Worm (Caenorhabditis elegans) whole organism, midembryonic: Measurements from ENCODE around the gene F26F12.8.

ENCODE experiments used
- T22C8.4 ChIP-seq: fragments of 200-800 bp; sonication (Bioruptor generic); IDR thresholded peaks from 2 replicates; pipeline ENCODE4 v1.3.6; 2022; ENCODE audit warnings: missing genetic modification characterization, missing compliant biosample characterization
- cog-1 ChIP-seq: sonication (generic microtip); optimal IDR thresholded peaks from 2 replicates; lab custom pipeline; 2016; ENCODE audit warnings: missing genetic modification characterization, missing compliant biosample characterization
- flt-1 ChIP-seq: fragments of 200-800 bp; sonication (Bioruptor generic); IDR thresholded peaks from 2 replicates; pipeline ENCODE4 v1.3.6; 2022; ENCODE audit warnings: missing genetic modification characterization, missing compliant biosample characterization
- klf-2 ChIP-seq: fragments of 200-800 bp; sonication (Bioruptor generic); conservative IDR thresholded peaks from 2 replicates; pipeline ENCODE4 v1.3.6; 2022; ENCODE audit warnings: missing genetic modification reagents, missing genetic modification characterization, missing compliant biosample characterization
- med-1 ChIP-seq: sonication (generic microtip); optimal IDR thresholded peaks from 2 replicates; lab custom pipeline; 2017; ENCODE audit warnings: missing genetic modification characterization, mild to moderate bottlenecking, missing compliant biosample characterization, antibody characterized with exemption, missing genetic modification reagents; ENCODE audit not compliant: insufficient read depth
- ref-1 ChIP-seq: fragments of 200-800 bp; sonication (Bioruptor generic); conservative IDR thresholded peaks from 2 replicates; pipeline ENCODE4 v1.3.6; 2022; ENCODE audit warnings: missing genetic modification reagents, missing genetic modification characterization, missing compliant biosample characterization
- tab-1 ChIP-seq: fragments of 200-800 bp; sonication (Bioruptor generic); IDR thresholded peaks from 2 replicates; pipeline ENCODE4 v1.3.6; 2022; ENCODE audit warnings: missing genetic modification characterization, missing compliant biosample characterization
- ztf-23 ChIP-seq: fragments of 200-800 bp; sonication (Bioruptor generic); IDR thresholded peaks from 2 replicates; pipeline ENCODE4 v1.3.6; 2022; ENCODE audit warnings: missing genetic modification reagents, missing genetic modification characterization, missing compliant biosample characterization
- ztf-29 ChIP-seq: fragments of 200-800 bp; sonication (Bioruptor generic); IDR thresholded peaks from 2 replicates; pipeline ENCODE4 v1.3.6; 2022; ENCODE audit warnings: missing genetic modification reagents, missing genetic modification characterization, missing compliant biosample characterization

F26F12.8 gene

ce11 chrV:5846729-5847128, 15.6 kb downstream of the F26F12.8 start:
- TF ChIP-seq med-1 (GFP tag; lab: Kevin White, UChicago) (no peak), ztf-29 (GFP tag; lab: Robert Waterston, UW) (no peak), klf-2 (GFP tag; lab: Robert Waterston, UW) (no peak), ref-1 (GFP tag; lab: Robert Waterston, UW) (no peak), cog-1 (tag; lab: Kevin White, UChicago) (no peak), tab-1 (no peak), flt-1 (GFP tag; lab: Robert Waterston, UW) (no peak), ztf-23 (GFP tag; lab: Robert Waterston, UW) (no peak), T22C8.4 (GFP tag; lab: Robert Waterston, UW) (no peak)

ce11 chrV:5845669-5846189, 16.6 kb downstream of the F26F12.8 start, which contains the start of gene F26F12.3:
Gene F26F12.3 (minus strand): TSS chrV:5845719.
- TF ChIP-seq ztf-29 (GFP tag; lab: Robert Waterston, UW) (no peak), klf-2 (GFP tag; lab: Robert Waterston, UW) (no peak), ref-1 (GFP tag; lab: Robert Waterston, UW) (no peak), tab-1 (no peak), cog-1 (tag; lab: Kevin White, UChicago) (no peak), med-1 (GFP tag; lab: Kevin White, UChicago) (no peak), flt-1 (GFP tag; lab: Robert Waterston, UW) (no peak)

ce11 chrV:5845162-5845561, 17.2 kb downstream of the F26F12.8 start:
- TF ChIP-seq cog-1 (tag; lab: Kevin White, UChicago) (no peak), ref-1 (GFP tag; lab: Robert Waterston, UW) (no peak), med-1 (GFP tag; lab: Kevin White, UChicago) (no peak), klf-2 (GFP tag; lab: Robert Waterston, UW) (no peak), ztf-29 (GFP tag; lab: Robert Waterston, UW) (no peak), T22C8.4 (GFP tag; lab: Robert Waterston, UW) (no peak), tab-1 (no peak), ztf-23 (GFP tag; lab: Robert Waterston, UW) (no peak), flt-1 (GFP tag; lab: Robert Waterston, UW) (no peak)

ce11 chrV:5844349-5844760, 18.0 kb downstream of the F26F12.8 start:
- TF ChIP-seq tab-1, result no peak
- TF ChIP-seq cog-1 (tag; lab: Kevin White, UChicago), result no peak

ce11 chrV:5843415-5844337, 18.7 kb downstream of the F26F12.8 start:
- no peak for TF ChIP-seq cog-1 (tag; lab: Kevin White, UChicago)
- 0 out of 2 replicates have a peak, but pooled peaks have one; percentile 39 for TF ChIP-seq tab-1

- no peak for TF ChIP-seq ztf-29 (GFP tag; lab: Robert Waterston, UW)
- TF ChIP-seq T22C8.4 (GFP tag; lab: Robert Waterston, UW), result no peak
- TF ChIP-seq tab-1, result no peak
- TF ChIP-seq ref-1 (GFP tag; lab: Robert Waterston, UW), result no peak
- TF ChIP-seq flt-1 (GFP tag; lab: Robert Waterston, UW), result no peak
- TF ChIP-seq cog-1 (tag; lab: Kevin White, UChicago), result no peak
- TF ChIP-seq med-1 (GFP tag; lab: Kevin White, UChicago), result no peak
- no peak for TF ChIP-seq ztf-23 (GFP tag; lab: Robert Waterston, UW)
- no peak for TF ChIP-seq klf-2 (GFP tag; lab: Robert Waterston, UW)
Observed at ce11 chrV:5842507-5843144, 19.7 kb downstream of the F26F12.8 start.

- no peak for TF ChIP-seq T22C8.4 (GFP tag; lab: Robert Waterston, UW)
Observed at ce11 chrV:5840939-5841338, 21.4 kb downstream of the F26F12.8 start.

- no peak for TF ChIP-seq med-1 (GFP tag; lab: Kevin White, UChicago)
Observed at ce11 chrV:5838576-5839366, 23.6 kb downstream of the F26F12.8 start, which contains the start of gene F26F12.2. Gene F26F12.2 (minus strand): TSS chrV:5838613.

ce11 chrV:5836616-5836982, 25.7 kb downstream of the F26F12.8 start, which contains the start of gene col-140:
Gene col-140 (minus strand): TSS chrV:5836834.
- TF ChIP-seq ztf-23 (GFP tag; lab: Robert Waterston, UW) (no peak), klf-2 (GFP tag; lab: Robert Waterston, UW) (no peak), flt-1 (GFP tag; lab: Robert Waterston, UW) (no peak), tab-1 (no peak)
